Worm (Caenorhabditis elegans) whole organism, mixed stage, embryonic: ENCODE measurements around the gene Y42G9A.2.

Experiments
- nhr-76 ChIP-seq: sonication (generic microtip); optimal IDR thresholded peaks from 2 replicates; lab custom pipeline; 2017; ENCODE audit warnings: missing biosample characterization, missing genetic modification characterization
- sptf-1 ChIP-seq: sonication (generic microtip); optimal IDR thresholded peaks from 2 replicates; lab custom pipeline; 2017; ENCODE audit warnings: mild to moderate bottlenecking, missing genetic modification characterization, moderate library complexity, missing compliant biosample characterization

DNA sequence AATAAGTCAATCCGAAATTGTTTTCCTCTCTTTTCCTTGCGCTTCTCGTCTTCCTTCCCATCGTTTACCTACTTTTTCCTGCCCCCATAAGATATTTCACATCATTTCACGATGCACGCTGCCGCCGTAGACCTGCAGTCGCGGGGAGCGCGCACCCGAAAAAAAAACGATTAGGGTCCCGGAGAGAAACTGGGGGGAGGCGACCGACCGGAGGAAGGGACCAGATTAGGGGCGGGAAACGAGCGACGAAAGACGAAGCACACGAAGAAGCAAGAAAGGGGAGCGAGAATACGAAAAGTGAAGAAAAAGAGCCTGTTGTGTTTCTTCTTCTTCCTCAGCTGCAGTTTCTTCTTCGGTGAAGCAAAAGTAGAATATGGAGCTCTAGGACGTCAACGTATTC, 12.8 kb upstream of the Y42G9A.2 start:
- TF ChIP-seq nhr-76 (no peak), sptf-1 (tag; lab: Kevin White, UChicago) (no peak)
